Worm (Caenorhabditis elegans): Measurements from ENCODE around the gene spp-31.

ce11 chrIV:1378954-1379353 is 27.4 kb upstream of the spp-31 start:
- TF ChIP-seq flt-1 (GFP tag; IDR thresholded peaks at IDR 0.05) = no peak
- no peak for TF ChIP-seq tab-1 (GFP tag; IDR thresholded peaks at IDR 0.05)
- TF ChIP-seq ztf-29 (GFP tag; IDR thresholded peaks at IDR 0.05) = no peak
- no peak for TF ChIP-seq klf-2 (GFP tag; conservative IDR thresholded peaks at IDR 0.05)
- TF ChIP-seq T22C8.4 (GFP tag; IDR thresholded peaks at IDR 0.05) = no peak
- TF ChIP-seq ztf-23 (GFP tag; IDR thresholded peaks at IDR 0.05) = no peak
